Fruit fly (Drosophila melanogaster) whole organism, wandering third instar larva: ENCODE data around the gene CG5902.

ENCODE experiments used
- Abd-B ChIP-seq: fragments of >200 bp; optimal IDR thresholded peaks from 2 replicates; lab custom pipeline; 2017; ENCODE audit warnings: missing biosample characterization, missing genetic modification characterization
- CG32264 ChIP-seq: fragments of 200-800 bp; sonication (Bioruptor generic); optimal IDR thresholded peaks from 2 replicates; lab custom pipeline; 2016; ENCODE audit warnings: missing biosample characterization, missing genetic modification characterization
- CG9705 ChIP-seq: fragments of 200-800 bp; sonication (Bioruptor generic); optimal IDR thresholded peaks from 2 replicates; lab custom pipeline; 2018; ENCODE audit warnings: missing biosample characterization, mild to moderate bottlenecking, missing genetic modification characterization
- CrebA ChIP-seq: fragments of 200-800 bp; sonication (Bioruptor generic); optimal IDR thresholded peaks from 2 replicates; lab custom pipeline; 2016; ENCODE audit warnings: missing biosample characterization, mild to moderate bottlenecking, missing genetic modification characterization, borderline replicate concordance
- Dfd ChIP-seq: fragments of >200 bp; optimal IDR thresholded peaks from 2 replicates; lab custom pipeline; 2017; ENCODE audit warnings: missing biosample characterization, missing genetic modification characterization
- Dif ChIP-seq: fragments of 200-275, 200-300 bp; sonication (Bioruptor generic); optimal IDR thresholded peaks from 2 replicates; lab custom pipeline; 2018; ENCODE audit warnings: missing biosample characterization, missing genetic modification characterization; ENCODE audit not compliant: partially characterized antibody
- GATAd ChIP-seq: sonication (Bioruptor generic); optimal IDR thresholded peaks from 2 replicates; lab custom pipeline; 2016; ENCODE audit warnings: missing biosample characterization, missing genetic modification characterization
- HLH106 ChIP-seq: fragments of 200-800 bp; optimal IDR thresholded peaks from 3 replicates; lab custom pipeline; 2019; ENCODE audit warnings: missing biosample characterization, mild to moderate bottlenecking, missing genetic modification characterization, moderate library complexity
- Hnf4 ChIP-seq: fragments of 200-800 bp; sonication (Bioruptor generic); optimal IDR thresholded peaks from 2 replicates; lab custom pipeline; 2016; ENCODE audit warnings: missing biosample characterization, mild to moderate bottlenecking, missing genetic modification characterization
- Hr78 ChIP-seq: fragments of >200 bp; optimal IDR thresholded peaks from 2 replicates; lab custom pipeline; 2017; ENCODE audit warnings: missing biosample characterization, missing genetic modification characterization
- Hr83 ChIP-seq: fragments of 200-300 bp; sonication (Bioruptor generic); optimal IDR thresholded peaks from 2 replicates; lab custom pipeline; 2016; ENCODE audit warnings: missing biosample characterization, mild to moderate bottlenecking, missing genetic modification characterization, moderate library complexity; ENCODE audit not compliant: poor library complexity, severe bottlenecking
- Jra ChIP-seq: sonication (Bioruptor generic); optimal IDR thresholded peaks from 2 replicates; lab custom pipeline; 2016; ENCODE audit warnings: missing biosample characterization, missing genetic modification characterization
- Mio ChIP-seq: sonication (Bioruptor generic); optimal IDR thresholded peaks from 2 replicates; lab custom pipeline; 2016; ENCODE audit warnings: missing biosample characterization, missing genetic modification characterization
- Myc ChIP-seq: fragments of >200 bp; optimal IDR thresholded peaks from 2 replicates; lab custom pipeline; 2017
- N ChIP-seq: fragments of >200 bp; optimal IDR thresholded peaks from 2 replicates; lab custom pipeline; 2018; ENCODE audit warnings: missing biosample characterization, missing external identifiers, missing genetic modification characterization
- OdsH ChIP-seq: fragments of 200-800 bp; sonication (Bioruptor generic); optimal IDR thresholded peaks from 2 replicates; lab custom pipeline; 2016; ENCODE audit warnings: missing biosample characterization, mild to moderate bottlenecking, missing genetic modification characterization
- Rel ChIP-seq, 2 experiments: fragments of 200-800 bp; sonication (Bioruptor generic) in 1 of 2; optimal IDR thresholded peaks; 2 replicates in 1 of 2; 3 replicates in 1 of 2; lab custom pipeline; 2016 to 2019; ENCODE audit warnings: mild to moderate bottlenecking in 2 of 2, missing biosample characterization in 2 of 2, missing genetic modification characterization in 2 of 2, moderate library complexity in 1 of 2
- Sp1 ChIP-seq: fragments of 200-800 bp; sonication (Bioruptor generic); optimal IDR thresholded peaks from 3 replicates; lab custom pipeline; 2019; ENCODE audit warnings: missing biosample characterization, mild to moderate bottlenecking, missing genetic modification characterization, moderate library complexity
- Vsx2 ChIP-seq: fragments of 200-300, 225-300 bp; sonication (Bioruptor generic); optimal IDR thresholded peaks from 2 replicates; lab custom pipeline; 2018; ENCODE audit warnings: missing biosample characterization, missing genetic modification characterization; ENCODE audit not compliant: partially characterized antibody
- br ChIP-seq: fragments of 200-800 bp; sonication (Bioruptor generic); optimal IDR thresholded peaks from 2 replicates; lab custom pipeline; 2016; ENCODE audit warnings: missing biosample characterization, missing genetic modification characterization
- brk ChIP-seq: fragments of 200-800 bp; sonication (Bioruptor generic); optimal IDR thresholded peaks from 2 replicates; lab custom pipeline; 2016; ENCODE audit warnings: missing biosample characterization, mild to moderate bottlenecking, missing genetic modification characterization
- dl ChIP-seq, 2 experiments: fragments of 175-275, 200-275 bp in 1 of 2; fragments of 200-275 bp in 1 of 2; sonication (Bioruptor generic); optimal IDR thresholded peaks; lab custom pipeline; 2018; ENCODE audit warnings: mild to moderate bottlenecking in 2 of 2, missing biosample characterization in 2 of 2, missing genetic modification characterization in 2 of 2, moderate library complexity in 2 of 2; ENCODE audit not compliant: partially characterized antibody in 2 of 2, insufficient read depth in 1 of 2
- dmrt93B ChIP-seq: fragments of 200-800 bp; sonication (Bioruptor generic); optimal IDR thresholded peaks from 2 replicates; lab custom pipeline; 2018; ENCODE audit warnings: missing biosample characterization, mild to moderate bottlenecking, missing genetic modification characterization
- dsf ChIP-seq: sonication (Bioruptor generic); optimal IDR thresholded peaks from 2 replicates; lab custom pipeline; 2016; ENCODE audit warnings: missing biosample characterization, missing genetic modification characterization, borderline replicate concordance
- ey ChIP-seq: fragments of 200-800 bp; sonication (Bioruptor generic); optimal IDR thresholded peaks from 2 replicates; lab custom pipeline; 2016; ENCODE audit warnings: missing biosample characterization, missing genetic modification characterization
- foxo ChIP-seq, 2 experiments: fragments of 200-800 bp; sonication (Bioruptor generic); optimal IDR thresholded peaks; 2 replicates in 1 of 2; 3 replicates in 1 of 2; lab custom pipeline; 2016 to 2017; ENCODE audit warnings: missing biosample characterization in 2 of 2, missing genetic modification characterization in 2 of 2
- fru ChIP-seq: fragments of 200-800 bp; sonication (Bioruptor generic); optimal IDR thresholded peaks from 3 replicates; lab custom pipeline; 2016; ENCODE audit warnings: missing biosample characterization, mild to moderate bottlenecking, missing genetic modification characterization
- h ChIP-seq: fragments of 200-800 bp; sonication (Bioruptor generic); optimal IDR thresholded peaks from 3 replicates; lab custom pipeline; 2016; ENCODE audit warnings: missing biosample characterization, mild to moderate bottlenecking, missing genetic modification characterization
- jim ChIP-seq: fragments of 175-275, 200-325 bp; sonication (Bioruptor generic); optimal IDR thresholded peaks from 2 replicates; lab custom pipeline; 2016; ENCODE audit warnings: missing biosample characterization, mild to moderate bottlenecking, missing genetic modification characterization
- lola ChIP-seq: fragments of >200 bp; optimal IDR thresholded peaks from 2 replicates; lab custom pipeline; 2017; ENCODE audit warnings: missing biosample characterization, missing genetic modification characterization
- pan ChIP-seq: fragments of >200 bp; optimal IDR thresholded peaks from 2 replicates; lab custom pipeline; 2017
- psq ChIP-seq: fragments of 200-800 bp; sonication (Bioruptor generic); optimal IDR thresholded peaks from 3 replicates; lab custom pipeline; 2017; ENCODE audit warnings: missing biosample characterization, mild to moderate bottlenecking, missing genetic modification characterization, moderate library complexity
- rgr ChIP-seq: fragments of 200-800 bp; sonication (Bioruptor generic); optimal IDR thresholded peaks from 3 replicates; lab custom pipeline; 2016; ENCODE audit warnings: missing biosample characterization, mild to moderate bottlenecking, missing genetic modification characterization
- sage ChIP-seq: fragments of 200-800 bp; sonication (Bioruptor generic); optimal IDR thresholded peaks from 2 replicates; lab custom pipeline; 2016; ENCODE audit warnings: missing biosample characterization, mild to moderate bottlenecking, missing genetic modification characterization
- sv ChIP-seq: fragments of 200-800 bp; sonication (Bioruptor generic); optimal IDR thresholded peaks from 3 replicates; lab custom pipeline; 2016; ENCODE audit warnings: missing biosample characterization, missing genetic modification characterization
- tai ChIP-seq: sonication (Bioruptor generic); optimal IDR thresholded peaks from 2 replicates; lab custom pipeline; 2016; ENCODE audit warnings: missing biosample characterization, missing genetic modification characterization
- usp ChIP-seq: fragments of >200 bp; optimal IDR thresholded peaks from 2 replicates; lab custom pipeline; 2017; ENCODE audit warnings: missing biosample characterization, missing genetic modification characterization
- woc ChIP-seq: sonication (Bioruptor generic); optimal IDR thresholded peaks from 2 replicates; lab custom pipeline; 2016; ENCODE audit warnings: missing biosample characterization, mild to moderate bottlenecking, missing genetic modification characterization

CG5902 gene

DNA sequence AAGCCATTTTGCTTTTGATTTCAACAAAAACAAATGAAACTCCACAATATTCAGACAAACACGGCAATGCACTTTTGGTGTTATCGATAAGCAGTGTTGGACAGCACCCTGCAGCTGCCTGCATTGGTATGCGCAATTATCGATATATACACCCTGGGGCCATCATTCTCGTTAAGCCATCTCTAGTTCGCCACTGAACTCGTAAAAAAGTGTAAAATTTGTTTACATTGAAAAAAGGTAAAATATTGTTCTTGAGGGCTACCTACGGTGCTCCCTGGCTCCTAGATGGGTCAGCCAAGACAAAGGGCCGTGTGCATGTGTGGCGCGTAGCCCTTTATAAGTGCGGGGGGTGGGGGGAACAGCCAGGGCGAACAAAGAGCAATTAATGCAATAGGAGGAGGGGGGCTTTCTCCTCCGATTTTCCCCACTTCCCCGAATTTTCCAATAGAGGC lies at the start of gene CG5902, which contains the start of gene CG13603:
Gene CG5902, plus strand, starts transcription at position 164 of the 452 bp plus-strand sequence.
Gene CG13603, minus strand, starts transcription at position 91 of the 452 bp plus-strand sequence.
- TF ChIP-seq Sp1 (GFP tag; lab: Kevin White, UChicago) (peak; percentile 15), Abd-B (GFP tag; lab: Kevin White, UChicago) (no peak), ey (GFP tag; lab: Kevin White, UChicago) (no peak), pan (no peak), brk (GFP tag; lab: Kevin White, UChicago) (no peak), CG32264 (no peak), fru (GFP tag; lab: Kevin White, UChicago) (peak; percentile 72), GATAd (GFP tag; lab: Kevin White, UChicago) (no peak), HLH106 (tag; lab: Kevin White, UChicago) (peak; percentile 35), sage (GFP tag; lab: Kevin White, UChicago) (no peak), dl (GFP tag; optimal IDR thresholded peaks at IDR 0.05; lab: Kevin White, UChicago; ENCODE audit: insufficient read depth in 1 of 2, partially characterized antibody in 2 of 2) (no peak), Jra (GFP tag; lab: Kevin White, UChicago) (peak; percentile 77), Rel (GFP tag; optimal IDR thresholded peaks at IDR 0.05; lab: Kevin White, UChicago) (no peak), Rel (tag; optimal IDR thresholded peaks at IDR 0.05; lab: Kevin White, UChicago) (peak; percentile 64), rgr (GFP tag; lab: Kevin White, UChicago) (peak; percentile 75), lola (GFP tag; lab: Kevin White, UChicago) (no peak), OdsH (GFP tag; lab: Kevin White, UChicago) (peak; percentile 62), CrebA (GFP tag; lab: Kevin White, UChicago) (no peak), dsf (GFP tag; lab: Kevin White, UChicago) (no peak), Hr78 (GFP tag; lab: Kevin White, UChicago) (no peak), tai (GFP tag; lab: Kevin White, UChicago) (no peak), usp (GFP tag; lab: Kevin White, UChicago) (no peak), jim (GFP tag; lab: Kevin White, UChicago) (peak; percentile 45), Dfd (GFP tag; lab: Kevin White, UChicago) (no peak), psq (peak; percentile 22), br (peak; percentile 71), Myc (lab: Kevin White, UChicago) (no peak), CG9705 (GFP tag; lab: Kevin White, UChicago) (peak; percentile 47), Hnf4 (GFP tag; lab: Kevin White, UChicago) (peak; percentile 88), woc (GFP tag; lab: Kevin White, UChicago) (no peak), Vsx2 (GFP tag; lab: Kevin White, UChicago) (peak; percentile 83), dmrt93B (GFP tag; lab: Kevin White, UChicago) (no peak), Mio (GFP tag; lab: Kevin White, UChicago) (no peak), Dif (GFP tag; lab: Kevin White, UChicago) (no peak), foxo (GFP tag; optimal IDR thresholded peaks at IDR 0.05; lab: Kevin White, UChicago) (peak in 1 of 2 experiments; percentile 73), sv (GFP tag; lab: Kevin White, UChicago) (peak; percentile 14), Hr83 (GFP tag; lab: Kevin White, UChicago) (peak; percentile 97), N (GFP tag; lab: Kevin White, UChicago) (no peak), h (peak; percentile 74)

DNA sequence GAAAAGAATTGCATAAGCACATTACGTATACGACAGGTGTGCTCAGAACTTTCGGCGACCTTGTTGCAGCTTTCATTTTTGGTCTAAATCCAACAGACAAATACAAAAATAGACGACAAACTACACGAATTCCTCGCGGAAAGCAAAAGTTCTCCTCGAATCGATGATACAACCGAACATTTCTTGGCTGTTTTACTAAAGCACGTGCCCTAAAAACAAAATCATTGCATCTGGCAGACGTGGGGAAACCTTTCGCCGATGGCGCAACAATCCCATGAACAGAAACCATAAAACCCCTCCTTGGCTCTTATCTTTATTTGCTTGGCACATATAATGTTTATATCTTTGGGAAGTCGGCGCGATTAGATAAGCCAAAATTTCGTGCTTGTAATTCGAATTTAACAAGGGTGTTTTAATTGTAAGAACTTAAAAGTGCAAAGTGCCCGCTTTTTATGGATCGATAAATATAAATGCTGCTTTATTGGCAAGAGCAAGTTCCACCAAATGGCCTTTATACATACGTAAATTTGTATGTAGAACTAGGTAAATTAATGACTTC lies 47.8 kb upstream of the CG5902 start:
- no peak for TF ChIP-seq Rel (GFP tag; optimal IDR thresholded peaks at IDR 0.05; lab: Kevin White, UChicago)
- peak; percentile 41 for TF ChIP-seq Rel (tag; optimal IDR thresholded peaks at IDR 0.05; lab: Kevin White, UChicago)
- TF ChIP-seq psq: no peak
